Fruit fly (Drosophila melanogaster) whole organism, larva: ENCODE results near the gene Gale.

Source experiments
- noc ChIP-seq: fragments of 200-800 bp; sonication (Bioruptor generic); optimal IDR thresholded peaks from 3 replicates; lab custom pipeline; 2019; ENCODE audit warnings: missing biosample characterization, mild to moderate bottlenecking, missing genetic modification characterization, moderate library complexity

The Gale gene

dm6 chr3L:613578-614300 lies 34.6 kb upstream of the Gale start:
- TF ChIP-seq noc: no peak

dm6 chr3L:614751-615424 lies 33.5 kb upstream of the Gale start:
- no peak for TF ChIP-seq noc

DNA sequence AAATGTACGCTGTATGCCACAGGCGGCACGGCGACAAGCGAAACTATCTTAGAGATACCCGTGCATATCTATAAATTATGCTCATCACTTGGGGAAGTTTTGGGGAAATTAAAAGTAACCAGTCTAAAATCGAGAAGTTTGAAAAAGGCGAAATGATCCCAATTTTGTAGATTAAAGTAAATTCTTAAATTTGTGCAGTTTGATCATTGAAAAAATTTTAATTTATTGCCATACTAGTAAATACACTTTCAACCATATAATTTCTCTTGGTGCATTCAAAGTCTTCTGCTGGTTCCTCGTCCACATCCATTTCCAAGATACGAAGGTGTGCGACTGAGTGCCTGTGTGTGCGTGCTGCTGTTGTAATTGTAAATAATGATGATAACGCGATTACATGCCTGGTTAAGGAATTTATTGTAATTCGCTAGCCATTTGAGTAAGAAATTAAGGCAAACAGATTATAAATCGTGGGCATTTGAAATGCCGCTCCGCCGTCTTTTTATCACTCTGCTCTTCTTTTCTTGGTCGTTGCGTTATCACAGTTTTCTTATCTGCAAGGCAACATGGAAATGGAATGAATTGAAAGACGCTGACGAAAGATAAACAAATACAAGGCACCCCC lies 32.8 kb upstream of the Gale start:
- TF ChIP-seq noc: no peak

dm6 chr3L:616099-616481 lies 32.3 kb upstream of the Gale start:
- TF ChIP-seq noc: no peak

- peak; percentile 62 for TF ChIP-seq noc
Observed at dm6 chr3L:616482-617148, 31.7 kb upstream of the Gale start.

DNA sequence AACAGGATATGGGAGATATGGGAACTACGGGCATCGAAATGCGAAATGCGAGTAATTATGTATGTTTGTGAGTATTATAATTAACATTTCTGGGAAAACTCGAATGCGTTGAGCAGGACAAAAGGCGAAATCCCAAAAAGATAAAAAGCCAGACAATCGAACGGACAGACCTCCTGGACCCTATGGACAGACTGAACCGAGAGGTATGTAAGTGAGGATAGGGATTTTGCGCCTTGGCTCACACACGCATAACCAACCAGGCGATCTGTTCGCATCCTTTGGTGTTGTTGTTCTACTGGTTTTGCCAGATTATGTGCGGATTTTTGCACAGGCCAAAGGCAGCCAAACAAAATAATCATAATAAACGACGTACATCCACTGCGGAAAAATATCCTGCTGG lies 30.4 kb upstream of the Gale start:
- TF ChIP-seq noc: no peak

dm6 chr3L:618347-619272 lies 29.7 kb upstream of the Gale start:
- no peak for TF ChIP-seq noc

- no peak for TF ChIP-seq noc
Observed at dm6 chr3L:619427-620308, 28.7 kb upstream of the Gale start.

DNA sequence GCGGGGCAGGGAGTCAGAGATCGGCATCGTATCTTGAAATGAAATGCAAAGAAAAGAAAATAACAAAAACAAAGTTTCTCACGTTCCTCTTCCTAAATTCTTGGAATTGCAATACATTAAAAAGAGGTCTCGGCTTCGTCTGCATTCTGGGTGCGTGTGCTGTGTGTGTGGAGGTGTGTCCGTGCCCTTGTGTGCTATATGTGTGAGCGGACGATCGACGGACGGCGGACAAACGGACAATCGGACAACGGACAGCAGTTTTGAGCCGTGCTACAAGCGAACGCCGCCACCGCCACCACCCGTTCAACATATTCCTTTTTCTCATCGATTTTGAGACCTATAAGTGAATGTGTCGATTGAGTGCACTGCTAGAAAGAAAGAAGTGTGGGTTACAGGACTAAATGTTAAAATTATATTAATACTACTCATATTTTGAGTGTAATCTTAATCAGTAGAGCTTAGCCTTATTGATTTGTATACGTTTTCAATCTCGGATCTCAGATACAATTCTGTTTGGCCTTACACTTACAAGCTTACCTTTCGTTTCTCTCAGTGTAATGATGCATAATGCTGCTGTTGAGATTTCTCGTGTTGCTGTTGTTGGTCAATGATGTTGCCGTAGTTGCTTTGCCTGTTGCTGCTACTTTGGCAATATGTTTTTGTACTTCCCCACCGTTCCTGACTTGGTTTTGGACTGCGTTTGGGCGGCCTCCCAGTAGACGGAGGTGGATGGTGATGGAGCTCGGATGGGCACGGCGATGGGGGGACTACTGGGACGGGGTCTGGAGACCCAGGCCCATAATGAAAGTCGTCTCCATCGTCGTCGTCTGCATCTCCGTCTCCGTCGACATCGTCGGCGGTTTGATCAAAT lies 27.0 kb upstream of the Gale start:
- no peak for TF ChIP-seq noc

- TF ChIP-seq noc: no peak
Observed at dm6 chr3L:622357-622834, 26.0 kb upstream of the Gale start.

dm6 chr3L:623556-623955 lies 24.8 kb upstream of the Gale start:
- no peak for TF ChIP-seq noc

dm6 chr3L:624203-624914 lies 24.0 kb upstream of the Gale start:
- TF ChIP-seq noc: no peak

dm6 chr3L:625899-626298 lies 22.5 kb upstream of the Gale start:
- no peak for TF ChIP-seq noc
